Fruit fly (Drosophila melanogaster): ENCODE data around the gene RfC38.

DNA sequence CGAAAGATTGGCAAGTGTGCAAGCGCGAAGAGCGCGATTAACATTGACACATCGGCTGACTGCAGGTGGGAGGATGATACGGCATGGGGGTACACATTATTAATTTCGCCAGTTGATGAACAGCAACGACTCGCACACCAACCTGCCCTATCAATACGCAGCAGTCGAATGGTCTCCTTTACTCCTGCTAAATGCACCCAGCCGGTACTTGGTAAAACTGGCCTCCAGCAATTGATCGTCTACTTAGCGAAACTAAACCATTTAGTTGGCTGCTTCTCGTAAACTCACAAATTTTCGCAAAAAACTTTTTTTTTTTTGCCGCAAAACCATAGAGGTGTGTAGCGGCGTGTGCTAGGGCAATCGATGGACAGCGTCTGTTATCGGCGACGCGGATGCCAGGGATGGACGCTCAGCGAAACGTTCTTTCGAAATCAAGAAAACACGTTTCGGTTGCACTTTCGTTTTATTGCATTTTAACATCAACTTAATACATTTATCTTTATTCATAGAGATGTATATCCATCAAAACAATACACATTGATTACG, 29.9 kb downstream of the RfC38 start, which contains the start of gene Ge-1:
- no peak for TF ChIP-seq CTCF (optimal IDR thresholded peaks at IDR 0.05)
- TF ChIP-seq CG8478 (optimal IDR thresholded peaks at IDR 0.05): no peak

All from S2 (cell line).